Fruit fly (Drosophila melanogaster): Measurements from ENCODE around the gene fz.

fz gene

dm6 chr3L:14239325-14239724, 34.8 kb upstream of the fz start (continued):
- TF ChIP-seq Met (GFP tag; optimal IDR thresholded peaks at IDR 0.05) (peak; percentile 74), CG34406 (GFP tag; optimal IDR thresholded peaks at IDR 0.05) (peak; percentile 42), CG8119 (GFP tag; IDR thresholded peaks at IDR 0.05) (peak; percentile 77), fd85E (GFP tag; optimal IDR thresholded peaks at IDR 0.05) (no peak), Hr38 (GFP tag; optimal IDR thresholded peaks at IDR 0.05) (no peak), Lpt (GFP tag; optimal IDR thresholded peaks at IDR 0.05) (peak; percentile 42), esn (GFP tag; optimal IDR thresholded peaks at IDR 0.05) (peak; percentile 73), CG11762 (GFP tag; optimal IDR thresholded peaks at IDR 0.05; ENCODE audit: insufficient read depth) (no peak)

dm6 chr3L:14241065-14241464, 33.1 kb upstream of the fz start:
- TF ChIP-seq dac (GFP tag; optimal IDR thresholded peaks at IDR 0.05) (no peak), Smox (GFP tag; optimal IDR thresholded peaks at IDR 0.05) (peak; percentile 53), Ets21C (GFP tag; optimal IDR thresholded peaks at IDR 0.05) (no peak), CG8119 (GFP tag; IDR thresholded peaks at IDR 0.05) (peak; percentile 66; the same call in 2 of the 3 replicates), eg (GFP tag; IDR thresholded peaks at IDR 0.05) (0 out of 3 replicates have a peak, but pooled peaks have one; percentile 14), CG10631 (GFP tag; optimal IDR thresholded peaks at IDR 0.05) (peak; percentile 52), cyc (GFP tag; optimal IDR thresholded peaks at IDR 0.05) (peak; percentile 31), CG10669 (GFP tag; optimal IDR thresholded peaks at IDR 0.05) (peak; percentile 50), Ets96B (tag; optimal IDR thresholded peaks at IDR 0.05) (peak; percentile 57), Lpt (GFP tag; optimal IDR thresholded peaks at IDR 0.05) (peak; percentile 10), topi (GFP tag; optimal IDR thresholded peaks at IDR 0.05) (peak; percentile 51), fkh (GFP tag; optimal IDR thresholded peaks at IDR 0.05) (no peak), pdm3 (GFP tag; optimal IDR thresholded peaks at IDR 0.05) (peak; percentile 39), CG6163 (GFP tag; IDR thresholded peaks at IDR 0.05) (peak; percentile 55; the same call in 2 of the 3 replicates), CG6808 (GFP tag; optimal IDR thresholded peaks at IDR 0.05) (peak; percentile 51), CG3919 (GFP tag; optimal IDR thresholded peaks at IDR 0.05) (peak; percentile 69), net (GFP tag; optimal IDR thresholded peaks at IDR 0.05) (no peak), Hr4 (GFP tag; optimal IDR thresholded peaks at IDR 0.05) (peak; percentile 29), svp (GFP tag) (peak; percentile 49), esn (GFP tag; optimal IDR thresholded peaks at IDR 0.05) (peak; percentile 61), Eip78C (GFP tag) (peak; percentile 90), CG6792 (GFP tag; optimal IDR thresholded peaks at IDR 0.05) (peak; percentile 37), acj6 (GFP tag; optimal IDR thresholded peaks at IDR 0.05) (peak; percentile 53), CG34406 (GFP tag; optimal IDR thresholded peaks at IDR 0.05) (peak; percentile 52), Hr39 (GFP tag; optimal IDR thresholded peaks at IDR 0.05) (peak; percentile 25), Hr38 (GFP tag; optimal IDR thresholded peaks at IDR 0.05) (no peak), ss (GFP tag; optimal IDR thresholded peaks at IDR 0.05) (peak; percentile 22 to 28), lz (GFP tag; optimal IDR thresholded peaks at IDR 0.05) (peak; percentile 18), CG11294 (GFP tag; IDR thresholded peaks at IDR 0.05) (no peak), Sox14 (GFP tag; optimal IDR thresholded peaks at IDR 0.05) (peak; percentile 25), fd85E (GFP tag; optimal IDR thresholded peaks at IDR 0.05) (no peak), CG15336 (GFP tag; IDR thresholded peaks at IDR 0.05) (peak; percentile 47; the same call in 1 of the 2 replicates), Eip75B (GFP tag; optimal IDR thresholded peaks at IDR 0.05) (peak; percentile 40), CG9139 (GFP tag; optimal IDR thresholded peaks at IDR 0.05) (peak; percentile 36), CG8319 (GFP tag; optimal IDR thresholded peaks at IDR 0.05) (no peak), CG3032 (tag; optimal IDR thresholded peaks at IDR 0.05) (peak; percentile 56), CG6276 (GFP tag; optimal IDR thresholded peaks at IDR 0.05) (no peak), CG11902 (GFP tag; optimal IDR thresholded peaks at IDR 0.05) (no peak), OdsH (GFP tag; optimal IDR thresholded peaks at IDR 0.05) (peak; percentile 45), CG8632 (GFP tag; optimal IDR thresholded peaks at IDR 0.05) (peak; percentile 39), CG7368 (GFP tag; optimal IDR thresholded peaks at IDR 0.05) (no peak), Blimp-1 (GFP tag; optimal IDR thresholded peaks at IDR 0.05) (peak; percentile 56), dsx (GFP tag; optimal IDR thresholded peaks at IDR 0.05; ENCODE audit: poor library complexity, severe bottlenecking) (peak; percentile 26), achi (GFP tag; optimal IDR thresholded peaks at IDR 0.05) (peak; percentile 47), Met (GFP tag; optimal IDR thresholded peaks at IDR 0.05) (peak; percentile 46), CG31627 (GFP tag; optimal IDR thresholded peaks at IDR 0.05) (peak; percentile 17), vri (GFP tag; optimal IDR thresholded peaks at IDR 0.05) (peak; percentile 10), CG11762 (GFP tag; optimal IDR thresholded peaks at IDR 0.05; ENCODE audit: insufficient read depth) (peak; percentile 24), Gug (GFP tag; IDR thresholded peaks at IDR 0.05) (no peak)

All from whole organism, prepupa.